Fruit fly (Drosophila melanogaster) whole organism, embryonic: ENCODE measurements around the gene CG15877.

ENCODE experiments used
- CG10147 ChIP-seq: fragments of 200-800 bp; sonication (Bioruptor generic); optimal IDR thresholded peaks from 2 replicates; lab custom pipeline; 2019; ENCODE audit warnings: missing biosample characterization, mild to moderate bottlenecking, missing genetic modification characterization, moderate library complexity
- CG10274 ChIP-seq: fragments of 200-800 bp; sonication (Bioruptor generic); optimal IDR thresholded peaks from 3 replicates; lab custom pipeline; 2017; ENCODE audit warnings: missing biosample characterization, mild to moderate bottlenecking, missing genetic modification characterization
- CG10543 ChIP-seq: fragments of 200-800 bp; sonication (Bioruptor generic); optimal IDR thresholded peaks from 3 replicates; lab custom pipeline; 2017; ENCODE audit warnings: missing biosample characterization, mild to moderate bottlenecking, missing genetic modification characterization, moderate library complexity
- CG10565 ChIP-seq: fragments of 200-800 bp; sonication (Bioruptor generic); optimal IDR thresholded peaks from 3 replicates; lab custom pipeline; 2016; ENCODE audit warnings: missing biosample characterization, mild to moderate bottlenecking, missing genetic modification characterization
- CG11504 ChIP-seq: fragments of 200-800 bp; sonication (Bioruptor generic); optimal IDR thresholded peaks from 3 replicates; lab custom pipeline; 2019; ENCODE audit warnings: missing biosample characterization, mild to moderate bottlenecking, missing genetic modification characterization, moderate library complexity
- CG11723 ChIP-seq: fragments of 200-800 bp; sonication (Bioruptor generic); optimal IDR thresholded peaks from 2 replicates; lab custom pipeline; 2017; ENCODE audit warnings: missing biosample characterization, mild to moderate bottlenecking, missing genetic modification characterization
- CG13775 ChIP-seq: fragments of 200-800 bp; sonication (Bioruptor generic); optimal IDR thresholded peaks from 3 replicates; lab custom pipeline; 2017; ENCODE audit warnings: missing biosample characterization, mild to moderate bottlenecking, missing genetic modification characterization
- CG17361 ChIP-seq: fragments of 200-800 bp; sonication (Bioruptor generic); IDR thresholded peaks from 3 replicates; pipeline ENCODE4 v1.3.6; 2022; ENCODE audit warnings: missing biosample characterization, missing genetic modification characterization
- CG18011 ChIP-seq: fragments of 200-800 bp; sonication (Bioruptor generic); optimal IDR thresholded peaks from 2 replicates; lab custom pipeline; 2017; ENCODE audit warnings: missing biosample characterization, missing genetic modification characterization, mild to moderate bottlenecking, moderate library complexity, missing genotype
- CG18476 ChIP-seq: fragments of 200-800 bp; sonication (Bioruptor generic); optimal IDR thresholded peaks from 2 replicates; lab custom pipeline; 2016; ENCODE audit warnings: missing biosample characterization, mild to moderate bottlenecking, missing genetic modification characterization
- CG18764 ChIP-seq: fragments of 200-800 bp; sonication (Bioruptor generic); optimal IDR thresholded peaks from 3 replicates; lab custom pipeline; 2016; ENCODE audit warnings: missing biosample characterization, missing genetic modification characterization
- CG2129 ChIP-seq: fragments of 200-800 bp; sonication (Bioruptor generic); IDR thresholded peaks from 2 replicates; pipeline ENCODE4 v1.3.6; 2022; ENCODE audit warnings: missing biosample characterization, missing genetic modification characterization; ENCODE audit not compliant: partially characterized antibody
- CG2875 ChIP-seq: fragments of 200-800 bp; sonication (Bioruptor generic); optimal IDR thresholded peaks from 2 replicates; lab custom pipeline; 2017; ENCODE audit warnings: missing biosample characterization, mild to moderate bottlenecking, missing genetic modification characterization, missing genetic modification reagents
- CG34376 ChIP-seq: fragments of 200-800 bp; sonication (Bioruptor generic); optimal IDR thresholded peaks from 2 replicates; lab custom pipeline; 2018; ENCODE audit warnings: missing biosample characterization, mild to moderate bottlenecking, missing genetic modification characterization
- CG3838 ChIP-seq: fragments of 200-800 bp; sonication (Bioruptor generic); optimal IDR thresholded peaks from 3 replicates; lab custom pipeline; 2016; ENCODE audit warnings: missing biosample characterization, missing genetic modification characterization
- CG3847 ChIP-seq: fragments of 200-800 bp; sonication (Bioruptor generic); IDR thresholded peaks from 2 replicates; pipeline ENCODE4 v1.3.6; 2022; ENCODE audit warnings: missing biosample characterization, missing genetic modification characterization
- CG42726 ChIP-seq: fragments of 200-800 bp; sonication (Bioruptor generic); IDR thresholded peaks from 2 replicates; pipeline ENCODE4 v1.3.6; 2022; ENCODE audit warnings: missing biosample characterization, missing genetic modification characterization; ENCODE audit not compliant: partially characterized antibody
- CG4617 ChIP-seq: fragments of 200-800 bp; sonication (Bioruptor generic); optimal IDR thresholded peaks from 3 replicates; lab custom pipeline; 2016; ENCODE audit warnings: missing biosample characterization, missing genetic modification characterization, borderline replicate concordance
- CG6254 ChIP-seq: fragments of 200-800 bp; sonication (Bioruptor generic); optimal IDR thresholded peaks from 3 replicates; lab custom pipeline; 2017; ENCODE audit warnings: mild to moderate bottlenecking, missing biosample characterization, missing genetic modification reagents, missing genetic modification characterization
- CG6689 ChIP-seq: fragments of 200-800 bp; sonication (Bioruptor generic); IDR thresholded peaks from 2 replicates; pipeline ENCODE4 v1.3.6; 2022; ENCODE audit warnings: missing biosample characterization, missing genetic modification characterization
- CG7556 ChIP-seq: fragments of 200-800 bp; sonication (Bioruptor generic); optimal IDR thresholded peaks from 2 replicates; lab custom pipeline; 2017; ENCODE audit warnings: missing biosample characterization, mild to moderate bottlenecking, missing genetic modification characterization
- CG8388 ChIP-seq: fragments of 200-800 bp; sonication (Bioruptor generic); optimal IDR thresholded peaks from 2 replicates; lab custom pipeline; 2019; ENCODE audit warnings: missing biosample characterization, mild to moderate bottlenecking, missing genetic modification characterization, moderate library complexity
- CG9797 ChIP-seq: fragments of 200-800 bp; sonication (Bioruptor generic); optimal IDR thresholded peaks from 3 replicates; lab custom pipeline; 2018; ENCODE audit warnings: missing biosample characterization, mild to moderate bottlenecking, missing genetic modification characterization
- CG9817 ChIP-seq: fragments of 200-800 bp; sonication (Bioruptor generic); optimal IDR thresholded peaks from 2 replicates; lab custom pipeline; 2018; ENCODE audit warnings: missing biosample characterization, mild to moderate bottlenecking, missing genetic modification characterization, moderate library complexity
- Hr39 ChIP-seq: fragments of >200 bp; optimal IDR thresholded peaks from 2 replicates; lab custom pipeline; 2017
- Max ChIP-seq: fragments of 200-800 bp; sonication (Bioruptor generic); optimal IDR thresholded peaks from 2 replicates; lab custom pipeline; 2016; ENCODE audit warnings: missing biosample characterization, mild to moderate bottlenecking, missing genetic modification characterization
- Sox100B ChIP-seq: fragments of 200-800 bp; sonication (Bioruptor generic); optimal IDR thresholded peaks from 3 replicates; lab custom pipeline; 2018; ENCODE audit warnings: missing biosample characterization, mild to moderate bottlenecking, missing genetic modification characterization
- Spps ChIP-seq: fragments of 200-800 bp; sonication (Bioruptor generic); optimal IDR thresholded peaks from 2 replicates; lab custom pipeline; 2018; ENCODE audit warnings: missing biosample characterization, mild to moderate bottlenecking, missing genetic modification characterization
- YL-1 ChIP-seq: fragments of 200-800 bp; sonication (Bioruptor generic); optimal IDR thresholded peaks from 3 replicates; lab custom pipeline; 2017; ENCODE audit warnings: missing biosample characterization, mild to moderate bottlenecking, missing genetic modification characterization
- br ChIP-seq: fragments of >200 bp; optimal IDR thresholded peaks from 2 replicates; lab custom pipeline; 2017
- chif ChIP-seq, 2 experiments: fragments of 200-800 bp; sonication (Bioruptor generic); optimal IDR thresholded peaks; 3 replicates each; lab custom pipeline; 2016; ENCODE audit warnings: missing biosample characterization in 2 of 2, missing genetic modification characterization in 2 of 2
- emc ChIP-seq: fragments of 200-800 bp; sonication (Bioruptor generic); optimal IDR thresholded peaks from 2 replicates; lab custom pipeline; 2016; ENCODE audit warnings: missing biosample characterization, missing genetic modification characterization
- fd102C ChIP-seq: fragments of 200-800 bp; sonication (Bioruptor generic); optimal IDR thresholded peaks from 2 replicates; lab custom pipeline; 2018; ENCODE audit warnings: missing biosample characterization, mild to moderate bottlenecking, missing genetic modification characterization, moderate library complexity
- gce ChIP-seq: fragments of 200-800 bp; sonication (Bioruptor generic); IDR thresholded peaks from 3 replicates; pipeline ENCODE4 v1.3.6; 2022; ENCODE audit warnings: missing biosample characterization, missing genetic modification characterization
- gem ChIP-seq: fragments of 200-800 bp; sonication (Bioruptor generic); optimal IDR thresholded peaks from 2 replicates; lab custom pipeline; 2019; ENCODE audit warnings: missing biosample characterization, mild to moderate bottlenecking, missing genetic modification characterization, moderate library complexity
- hb ChIP-seq: fragments of 200-800 bp; sonication (Bioruptor generic); IDR thresholded peaks from 3 replicates; pipeline ENCODE4 v1.3.6; 2022; ENCODE audit warnings: missing biosample characterization, missing genetic modification characterization; ENCODE audit not compliant: partially characterized antibody
- insv ChIP-seq, 2 experiments: fragments of 200-800 bp; sonication (Bioruptor generic); optimal IDR thresholded peaks; 3 replicates each; lab custom pipeline; 2016 to 2018; ENCODE audit warnings: missing biosample characterization in 2 of 2, missing genetic modification characterization in 2 of 2
- kah ChIP-seq: fragments of 200-800 bp; sonication (Bioruptor generic); optimal IDR thresholded peaks from 2 replicates; lab custom pipeline; 2018; ENCODE audit warnings: missing biosample characterization, mild to moderate bottlenecking, missing genetic modification characterization
- lilli ChIP-seq: fragments of 200-800 bp; sonication (Bioruptor generic); optimal IDR thresholded peaks from 3 replicates; lab custom pipeline; 2016; ENCODE audit warnings: missing biosample characterization, missing genetic modification characterization
- lola ChIP-seq, 3 experiments: fragments of >200 bp in 2 of 3; fragments of 200-800 bp in 1 of 3; sonication (Bioruptor generic) in 1 of 3; optimal IDR thresholded peaks; 2 replicates each; lab custom pipeline; 2017 to 2019; ENCODE audit warnings: missing biosample characterization in 3 of 3, missing genetic modification characterization in 3 of 3, mild to moderate bottlenecking in 1 of 3, moderate library complexity in 1 of 3
- nau ChIP-seq: fragments of 200-800 bp; sonication (Bioruptor generic); optimal IDR thresholded peaks from 3 replicates; lab custom pipeline; 2017; ENCODE audit warnings: missing biosample characterization, mild to moderate bottlenecking, missing genetic modification characterization, missing genetic modification reagents
- nerfin-1 ChIP-seq: fragments of 200-800 bp; sonication (Bioruptor generic); optimal IDR thresholded peaks from 3 replicates; lab custom pipeline; 2019; ENCODE audit warnings: missing biosample characterization, mild to moderate bottlenecking, missing genetic modification characterization, moderate library complexity
- oc ChIP-seq: fragments of 200-800 bp; sonication (Bioruptor generic); optimal IDR thresholded peaks from 2 replicates; lab custom pipeline; 2018; ENCODE audit warnings: missing biosample characterization, mild to moderate bottlenecking, missing genetic modification characterization, moderate library complexity
- p53 ChIP-seq: fragments of 200-800 bp; sonication (Bioruptor generic); optimal IDR thresholded peaks from 2 replicates; lab custom pipeline; 2016; ENCODE audit warnings: missing biosample characterization, missing genetic modification characterization
- pfk ChIP-seq: fragments of 200-800 bp; sonication (Bioruptor generic); optimal IDR thresholded peaks from 2 replicates; lab custom pipeline; 2018; ENCODE audit warnings: missing biosample characterization, mild to moderate bottlenecking, missing genetic modification characterization, moderate library complexity
- ro ChIP-seq: fragments of 200-800 bp; sonication (Bioruptor generic); IDR thresholded peaks from 2 replicates; pipeline ENCODE4 v1.3.6; 2022; ENCODE audit warnings: missing biosample characterization, missing genetic modification characterization
- ssp ChIP-seq: fragments of 200-800 bp; sonication (Bioruptor generic); IDR thresholded peaks from 2 replicates; pipeline ENCODE4 v1.3.6; 2022; ENCODE audit warnings: missing biosample characterization, missing genetic modification characterization
- toy ChIP-seq: fragments of 200-800 bp; sonication (Bioruptor generic); IDR thresholded peaks from 2 replicates; pipeline ENCODE4 v1.3.6; 2022; ENCODE audit warnings: missing biosample characterization, missing genetic modification characterization
- trem ChIP-seq: fragments of 200-800 bp; optimal IDR thresholded peaks from 3 replicates; lab custom pipeline; 2019; ENCODE audit warnings: missing biosample characterization, mild to moderate bottlenecking, missing genetic modification characterization, moderate library complexity
- zfh1 ChIP-seq: fragments of 200-800 bp; sonication (Bioruptor generic); IDR thresholded peaks from 3 replicates; pipeline ENCODE4 v1.3.6; 2022; ENCODE audit warnings: missing biosample characterization, missing genetic modification characterization

The CG15877 gene

dm6 chr3L:2377114-2377783 is at the start of gene CG15877, which contains the start of gene Svil (continued):
- TF ChIP-seq CG17361 (GFP tag; lab: Robert Waterston, UW): no peak
- TF ChIP-seq Hr39: no peak
- TF ChIP-seq nau (GFP tag; lab: Kevin White, UChicago): no peak
- no peak for TF ChIP-seq CG9817 (tag; lab: Kevin White, UChicago)
- peak; percentile 66 for TF ChIP-seq YL-1
- no peak for TF ChIP-seq nerfin-1 (tag; lab: Kevin White, UChicago)
- TF ChIP-seq gem (tag; lab: Kevin White, UChicago): no peak
- TF ChIP-seq toy (GFP tag; lab: Robert Waterston, UW): no peak
- TF ChIP-seq CG10274 (GFP tag; lab: Kevin White, UChicago): no peak
- TF ChIP-seq zfh1 (GFP tag; lab: Robert Waterston, UW): no peak
- TF ChIP-seq CG42726 (GFP tag; lab: Robert Waterston, UW): no peak
- TF ChIP-seq CG2129 (GFP tag; lab: Robert Waterston, UW): no peak
- TF ChIP-seq p53 (GFP tag; lab: Kevin White, UChicago): no peak
- TF ChIP-seq lilli (GFP tag; lab: Kevin White, UChicago): peak; percentile 16
- TF ChIP-seq br (lab: Kevin White, UChicago): no peak
- TF ChIP-seq Max (GFP tag; lab: Kevin White, UChicago): peak; percentile 42
- no peak for TF ChIP-seq CG18011 (GFP tag; lab: Kevin White, UChicago)
- TF ChIP-seq CG18764 (GFP tag; lab: Kevin White, UChicago): no peak
- no peak for TF ChIP-seq CG10543 (GFP tag; lab: Kevin White, UChicago)
- no peak for TF ChIP-seq CG13775 (GFP tag; lab: Kevin White, UChicago)
- no peak for TF ChIP-seq lola (GFP tag; optimal IDR thresholded peaks at IDR 0.05; lab: Kevin White, UChicago)
- TF ChIP-seq chif (GFP tag; optimal IDR thresholded peaks at IDR 0.05; lab: Kevin White, UChicago): no peak
- no peak for TF ChIP-seq ssp (GFP tag; lab: Robert Waterston, UW)
- TF ChIP-seq CG4617 (GFP tag; lab: Kevin White, UChicago): peak; percentile 66
- no peak for TF ChIP-seq Sox100B (GFP tag; lab: Kevin White, UChicago)
- no peak for TF ChIP-seq CG11723 (GFP tag; lab: Kevin White, UChicago)
- TF ChIP-seq hb (GFP tag; lab: Robert Waterston, UW): no peak
- TF ChIP-seq CG11504: peak; percentile 37
- TF ChIP-seq oc: no peak
- peak; percentile 79 for TF ChIP-seq CG3847 (GFP tag; lab: Robert Waterston, UW)
- no peak for TF ChIP-seq CG6254
- no peak for TF ChIP-seq CG10565 (GFP tag; lab: Kevin White, UChicago)
- peak; percentile 7 for TF ChIP-seq CG9797 (GFP tag; lab: Kevin White, UChicago)
- no peak for TF ChIP-seq CG7556 (GFP tag; lab: Kevin White, UChicago)
- TF ChIP-seq pfk (GFP tag; lab: Kevin White, UChicago): no peak
- TF ChIP-seq CG18476: no peak
- no peak for TF ChIP-seq gce (GFP tag; lab: Robert Waterston, UW)
- TF ChIP-seq CG10147 (GFP tag; lab: Kevin White, UChicago): no peak
- TF ChIP-seq kah (GFP tag; lab: Kevin White, UChicago): peak; percentile 4
- TF ChIP-seq CG2875 (GFP tag; lab: Kevin White, UChicago): no peak
- no peak for TF ChIP-seq fd102C (GFP tag; lab: Kevin White, UChicago)
- no peak for TF ChIP-seq insv (GFP tag; optimal IDR thresholded peaks at IDR 0.05; lab: Kevin White, UChicago)
- no peak for TF ChIP-seq CG6689 (GFP tag; lab: Robert Waterston, UW)
- no peak for TF ChIP-seq CG8388 (GFP tag; lab: Kevin White, UChicago)
- no peak for TF ChIP-seq Spps (tag; lab: Kevin White, UChicago)
- TF ChIP-seq ro (GFP tag; lab: Robert Waterston, UW): no peak
- TF ChIP-seq CG3838 (GFP tag; lab: Kevin White, UChicago): no peak
- TF ChIP-seq CG34376 (GFP tag; lab: Kevin White, UChicago): no peak
- TF ChIP-seq trem (tag; lab: Kevin White, UChicago): peak; percentile 68
- no peak for TF ChIP-seq emc (GFP tag; lab: Kevin White, UChicago)
